Worm (Caenorhabditis elegans) whole organism, L4 larva: ENCODE data around the gene mtg-1.

Source experiments
- D1046.2 ChIP-seq: fragments of 200-800 bp; sonication (Bioruptor generic); IDR thresholded peaks from 2 replicates; pipeline ENCODE4 v1.3.6; 2022; ENCODE audit warnings: missing genetic modification characterization, missing compliant biosample characterization
- ZK337.2 ChIP-seq: fragments of 200-800 bp; sonication (Bioruptor generic); IDR thresholded peaks from 2 replicates; pipeline ENCODE4 v1.3.6; 2022; ENCODE audit warnings: missing genetic modification reagents, missing genetic modification characterization, missing compliant biosample characterization
- aha-1 ChIP-seq: fragments of 150-350 bp; peaks from one replicate; lab custom pipeline; 2014; ENCODE audit warnings: missing biosample characterization, missing genetic modification characterization
- attf-4 ChIP-seq: sonication (generic microtip); optimal IDR thresholded peaks from 3 replicates; lab custom pipeline; 2017; ENCODE audit warnings: missing biosample characterization, missing genetic modification characterization
- ceh-32 ChIP-seq: sonication (generic microtip); optimal IDR thresholded peaks from 2 replicates; lab custom pipeline; 2016; ENCODE audit warnings: mild to moderate bottlenecking, missing genetic modification characterization, missing compliant biosample characterization; ENCODE audit not compliant: poor library complexity
- ceh-44 ChIP-seq: fragments of 200-800 bp; sonication (Bioruptor generic); IDR thresholded peaks from 2 replicates; pipeline ENCODE4 v1.3.6; 2022; ENCODE audit warnings: missing genetic modification reagents, missing genetic modification characterization, missing compliant biosample characterization
- daf-12 ChIP-seq: fragments of 150-350 bp; optimal IDR thresholded peaks from 2 replicates; lab custom pipeline; 2014; ENCODE audit warnings: missing biosample characterization, missing genetic modification reagents, missing genetic modification characterization
- daf-8 ChIP-seq: fragments of 200-800 bp; sonication (Bioruptor generic); IDR thresholded peaks from 2 replicates; pipeline ENCODE4 v1.3.6; 2022; ENCODE audit warnings: missing genetic modification characterization, missing compliant biosample characterization
- dmd-6 ChIP-seq: fragments of 200-800 bp; sonication (Bioruptor generic); IDR thresholded peaks from 2 replicates; pipeline ENCODE4 v1.3.6; 2022; ENCODE audit warnings: missing genetic modification reagents, missing genetic modification characterization, missing compliant biosample characterization
- egl-43 ChIP-seq: fragments of 200-800 bp; sonication (Bioruptor generic); IDR thresholded peaks from 2 replicates; pipeline ENCODE4 v1.3.6; 2022; ENCODE audit warnings: missing genetic modification reagents, missing genetic modification characterization, missing compliant biosample characterization
- fkh-10 ChIP-seq: fragments of 150-350 bp; optimal IDR thresholded peaks from 2 replicates; lab custom pipeline; 2014; ENCODE audit warnings: missing biosample characterization, missing genetic modification reagents, missing genetic modification characterization
- gei-8 ChIP-seq: fragments of 200-800 bp; sonication (Bioruptor generic); optimal IDR thresholded peaks from 2 replicates; lab custom pipeline; 2018; ENCODE audit warnings: mild to moderate bottlenecking, missing genetic modification characterization, missing compliant biosample characterization
- hif-1 ChIP-seq, 2 experiments: sonication (generic microtip); optimal IDR thresholded peaks; 2 replicates each; lab custom pipeline; 2016 to 2017; ENCODE audit warnings: missing compliant biosample characterization in 2 of 2, missing genetic modification characterization in 2 of 2, missing genetic modification reagents in 2 of 2, missing genotype in 2 of 2, mild to moderate bottlenecking in 1 of 2
- hlh-11 ChIP-seq: fragments of 200-800 bp; sonication (Bioruptor generic); optimal IDR thresholded peaks from 2 replicates; lab custom pipeline; 2018; ENCODE audit warnings: mild to moderate bottlenecking, missing genetic modification characterization, missing compliant biosample characterization
- lin-13 ChIP-seq: fragments of 150-350 bp; optimal IDR thresholded peaks from 2 replicates; lab custom pipeline; 2014; ENCODE audit warnings: missing biosample characterization, missing genetic modification reagents, missing genetic modification characterization
- lin-38 ChIP-seq: fragments of 200-800 bp; sonication (Bioruptor generic); IDR thresholded peaks from 2 replicates; pipeline ENCODE4 v1.3.6; 2022; ENCODE audit warnings: missing genetic modification reagents, missing genetic modification characterization, missing compliant biosample characterization
- lir-3 ChIP-seq: sonication (generic microtip); optimal IDR thresholded peaks from 2 replicates; lab custom pipeline; 2016; ENCODE audit warnings: mild to moderate bottlenecking, missing genetic modification characterization, missing compliant biosample characterization
- lsy-2 ChIP-seq, 2 experiments: fragments of 150-350 bp in 1 of 2; sonication (generic microtip) in 1 of 2; optimal IDR thresholded peaks; 2 replicates each; lab custom pipeline; 2014 to 2017; ENCODE audit warnings: missing biosample characterization in 2 of 2, missing genetic modification characterization in 2 of 2
- mep-1 ChIP-seq: fragments of 150-350 bp; sonication (generic microtip); optimal IDR thresholded peaks from 3 replicates; lab custom pipeline; 2014; ENCODE audit warnings: missing biosample characterization, missing genetic modification characterization
- nhr-10 ChIP-seq: fragments of 150-350 bp; optimal IDR thresholded peaks from 2 replicates; lab custom pipeline; 2014; ENCODE audit warnings: missing biosample characterization, missing genetic modification characterization
- nhr-25 ChIP-seq: sonication (generic microtip); optimal IDR thresholded peaks from 2 replicates; lab custom pipeline; 2017; ENCODE audit warnings: missing genetic modification characterization, mild to moderate bottlenecking, missing compliant biosample characterization, antibody characterized with exemption, moderate library complexity, borderline replicate concordance; ENCODE audit not compliant: insufficient read depth
- nhr-48 ChIP-seq: sonication (generic microtip); optimal IDR thresholded peaks from 2 replicates; lab custom pipeline; 2016; ENCODE audit warnings: mild to moderate bottlenecking, missing genetic modification characterization, missing compliant biosample characterization
- nhr-76 ChIP-seq: fragments of 150-350 bp; optimal IDR thresholded peaks from 2 replicates; lab custom pipeline; 2014; ENCODE audit warnings: missing biosample characterization, missing genetic modification characterization
- pha-4 ChIP-seq, 2 experiments: fragments of 150-350 bp in 1 of 2; fragments of 200-800 bp in 1 of 2; sonication (Bioruptor generic) in 1 of 2; IDR thresholded peaks in 1 of 2; optimal IDR thresholded peaks in 1 of 2; 2 replicates each; pipeline versions ENCODE4 v1.3.6 to Lab custom; 2014 to 2022; ENCODE audit warnings: missing genetic modification characterization in 2 of 2, missing genetic modification reagents in 2 of 2, missing biosample characterization in 1 of 2, missing compliant biosample characterization in 1 of 2
- rbr-2 ChIP-seq: sonication (generic microtip); optimal IDR thresholded peaks from 2 replicates; lab custom pipeline; 2016; ENCODE audit warnings: missing genotype, missing genetic modification characterization, missing compliant biosample characterization
- saeg-2 ChIP-seq: fragments of 200-800 bp; sonication (Bioruptor generic); IDR thresholded peaks from 2 replicates; pipeline ENCODE4 v1.3.6; 2022; ENCODE audit warnings: missing genetic modification reagents, missing genetic modification characterization, missing compliant biosample characterization
- sdz-12 ChIP-seq: fragments of 200-800 bp; sonication (Bioruptor generic); optimal IDR thresholded peaks from 2 replicates; lab custom pipeline; 2018; ENCODE audit warnings: mild to moderate bottlenecking, missing genetic modification characterization, missing compliant biosample characterization
- set-16 ChIP-seq: fragments of 200-800 bp; sonication (Bioruptor generic); IDR thresholded peaks from 2 replicates; pipeline ENCODE4 v1.3.6; 2022; ENCODE audit warnings: missing genetic modification reagents, missing genetic modification characterization, missing compliant biosample characterization
- unc-62 ChIP-seq, 3 experiments: fragments of 150-350 bp in 1 of 3; sonication (generic microtip); optimal IDR thresholded peaks in 2 of 3; peaks in 1 of 3; 1 replicate in 1 of 3; 2 replicates in 2 of 3; lab custom pipeline; 2014 to 2017; ENCODE audit warnings: missing biosample characterization in 3 of 3, missing genetic modification characterization in 3 of 3, missing genetic modification reagents in 3 of 3, missing genotype in 1 of 3
- vab-7 ChIP-seq: fragments of 200-800 bp; sonication (Bioruptor generic); IDR thresholded peaks from 2 replicates; pipeline ENCODE4 v1.3.6; 2022; ENCODE audit warnings: missing genetic modification reagents, missing genetic modification characterization, missing compliant biosample characterization
- zag-1 ChIP-seq: fragments of 150-350 bp; optimal IDR thresholded peaks from 2 replicates; lab custom pipeline; 2014; ENCODE audit warnings: missing biosample characterization, missing genetic modification characterization
- zfp-3 ChIP-seq: fragments of 200-800 bp; sonication (Bioruptor generic); conservative IDR thresholded peaks from 2 replicates; pipeline ENCODE4 v1.3.6; 2022; ENCODE audit warnings: missing genetic modification reagents, missing genetic modification characterization, missing compliant biosample characterization
- zip-2 ChIP-seq: fragments of 150-350 bp; optimal IDR thresholded peaks from 2 replicates; lab custom pipeline; 2014; ENCODE audit warnings: missing biosample characterization, missing genetic modification characterization
- ztf-7 ChIP-seq: fragments of 150-350 bp; optimal IDR thresholded peaks from 2 replicates; lab custom pipeline; 2014; ENCODE audit warnings: missing biosample characterization, missing genetic modification characterization

The mtg-1 gene

ce11 chrIII:1495863-1496445 is 37.6 kb upstream of the mtg-1 start, which contains the start of the genes ave-1 and M01G5.1 (continued):
- no peak for TF ChIP-seq gei-8 (GFP tag; lab: Kevin White, UChicago)
- no peak for TF ChIP-seq nhr-25
- TF ChIP-seq ceh-32 (tag; lab: Kevin White, UChicago): no peak
- TF ChIP-seq unc-62 (GFP tag; optimal IDR thresholded peaks at IDR 0.05 in 1 of 2; lab: Kevin White, UChicago): no peak
- no peak for TF ChIP-seq unc-62 (tag; optimal IDR thresholded peaks at IDR 0.05; lab: Kevin White, UChicago)
- no peak for TF ChIP-seq daf-12 (tag; lab: Kevin White, UChicago)
- TF ChIP-seq dmd-6 (GFP tag; lab: Robert Waterston, UW): no peak
- peak; percentile 11 for TF ChIP-seq mep-1 (tag; lab: Kevin White, UChicago)
- no peak for TF ChIP-seq zip-2 (tag; lab: Kevin White, UChicago)
- TF ChIP-seq lin-13 (GFP tag; lab: Kevin White, UChicago): peak; percentile 53
- TF ChIP-seq sdz-12 (GFP tag; lab: Kevin White, UChicago): no peak
- TF ChIP-seq nhr-48 (tag; lab: Kevin White, UChicago): no peak
- TF ChIP-seq daf-8: no peak
- TF ChIP-seq attf-4 (tag; lab: Kevin White, UChicago): no peak
- TF ChIP-seq lsy-2 (tag; optimal IDR thresholded peaks at IDR 0.05; lab: Kevin White, UChicago): peak in 1 of 2 experiments; percentile 67

- peak; percentile 77; the same call in 1 of the 2 replicates for TF ChIP-seq set-16 (GFP tag; lab: Robert Waterston, UW)
- no peak for TF ChIP-seq fkh-10 (GFP tag; lab: Kevin White, UChicago)
These were observed 25.3 kb upstream of the mtg-1 start for ce11 chrIII:1508244-1508643.

ce11 chrIII:1508764-1509281 is 24.8 kb upstream of the mtg-1 start:
- no peak for TF ChIP-seq gei-8 (GFP tag; lab: Kevin White, UChicago)
- no peak for TF ChIP-seq egl-43 (GFP tag; lab: Robert Waterston, UW)
- TF ChIP-seq vab-7 (GFP tag; lab: Robert Waterston, UW): no peak
- TF ChIP-seq D1046.2 (GFP tag; lab: Robert Waterston, UW): 0 out of 2 replicates have a peak, but pooled peaks have one; percentile 53
- no peak for TF ChIP-seq zip-2 (tag; lab: Kevin White, UChicago)
- TF ChIP-seq nhr-25: no peak
- no peak for TF ChIP-seq hlh-11 (tag; lab: Kevin White, UChicago)
- no peak for TF ChIP-seq nhr-76 (tag; lab: Kevin White, UChicago)
- no peak for TF ChIP-seq ceh-44
- 0 out of 2 replicates have a peak, but pooled peaks have one; percentile 55 for TF ChIP-seq zfp-3 (GFP tag; lab: Robert Waterston, UW)
- no peak for TF ChIP-seq set-16 (GFP tag; lab: Robert Waterston, UW)
- no peak for TF ChIP-seq rbr-2 (tag; lab: Kevin White, UChicago)
- TF ChIP-seq aha-1 (tag; lab: Kevin White, UChicago): peak; percentile 18
- no peak for TF ChIP-seq nhr-10 (tag; lab: Kevin White, UChicago)
- no peak for TF ChIP-seq ZK337.2 (GFP tag; lab: Robert Waterston, UW)
- peak; percentile 22; the same call in 1 of the 2 replicates for TF ChIP-seq lin-38 (GFP tag; lab: Robert Waterston, UW)
- TF ChIP-seq ztf-7 (tag; lab: Kevin White, UChicago): no peak
- TF ChIP-seq saeg-2 (GFP tag; lab: Robert Waterston, UW): no peak
- TF ChIP-seq lir-3 (tag; lab: Kevin White, UChicago): no peak
- TF ChIP-seq dmd-6 (GFP tag; lab: Robert Waterston, UW): no peak
- TF ChIP-seq hif-1 (tag; optimal IDR thresholded peaks at IDR 0.05; lab: Kevin White, UChicago): peak in 1 of 2 experiments; percentile 11
- no peak for TF ChIP-seq pha-4 (GFP tag; IDR thresholded peaks at IDR 0.05; lab: Robert Waterston, UW)
- TF ChIP-seq pha-4 (tag; optimal IDR thresholded peaks at IDR 0.05; lab: Kevin White, UChicago): no peak
- TF ChIP-seq zag-1: no peak
- TF ChIP-seq, all 104 proteins: peak for 5
